Worm (Caenorhabditis elegans): ENCODE results near the gene bath-23.

ce11 chrII:3381510-3381909 is 10.4 kb downstream of the bath-23 start, which contains the start of gene T06D4.1:
- TF ChIP-seq ama-1 (optimal IDR thresholded peaks at IDR 0.05) (no peak), flt-1 (GFP tag; IDR thresholded peaks at IDR 0.05) (no peak), pes-1 (GFP tag; IDR thresholded peaks at IDR 0.05) (no peak), hmg-4 (GFP tag; optimal IDR thresholded peaks at IDR 0.05) (no peak), aly-1 (tag; optimal IDR thresholded peaks at IDR 0.05) (no peak), B0310.2 (tag; optimal IDR thresholded peaks at IDR 0.05) (no peak), tra-4 (tag; optimal IDR thresholded peaks at IDR 0.05) (no peak), F13C5.2 (tag; optimal IDR thresholded peaks at IDR 0.05) (no peak), hnd-1 (tag; optimal IDR thresholded peaks at IDR 0.05) (no peak), sea-1 (GFP tag; conservative IDR thresholded peaks at IDR 0.05) (no peak), tbx-37 (GFP tag; conservative IDR thresholded peaks at IDR 0.05) (no peak), ceh-36 (tag; optimal IDR thresholded peaks at IDR 0.05) (no peak), ceh-13 (GFP tag; optimal IDR thresholded peaks at IDR 0.05) (no peak), ets-7 (tag; optimal IDR thresholded peaks at IDR 0.05) (no peak)
